Fruit fly (Drosophila melanogaster) whole organism, embryonic: ENCODE measurements around the gene Vdup1.
A peak's percentile ranks its signal among the peaks of the same experiment; 100 is the strongest.

Source experiments
- Adf1 ChIP-seq: fragments of 200-800 bp; sonication (Bioruptor generic); IDR thresholded peaks from 2 replicates; pipeline ENCODE4 v1.3.6; 2022; ENCODE audit warnings: missing biosample characterization, missing genetic modification characterization
- CG10147 ChIP-seq: fragments of 200-800 bp; sonication (Bioruptor generic); optimal IDR thresholded peaks from 2 replicates; lab custom pipeline; 2019; ENCODE audit warnings: missing biosample characterization, mild to moderate bottlenecking, missing genetic modification characterization, moderate library complexity
- CG11456 ChIP-seq: fragments of 200-800 bp; sonication (Bioruptor generic); IDR thresholded peaks from 3 replicates; pipeline ENCODE4 v1.3.6; 2022; ENCODE audit warnings: missing biosample characterization, missing genetic modification characterization
- CG14667 ChIP-seq: fragments of 200-800 bp; sonication (Bioruptor generic); IDR thresholded peaks from 2 replicates; pipeline ENCODE4 v1.3.6; 2022; ENCODE audit warnings: missing biosample characterization, missing genetic modification characterization
- CG1647 ChIP-seq: fragments of 200-800 bp; sonication (Bioruptor generic); optimal IDR thresholded peaks from 3 replicates; lab custom pipeline; 2016; ENCODE audit warnings: missing biosample characterization, missing genetic modification characterization
- CG16779 ChIP-seq: fragments of 200-800 bp; sonication (Bioruptor generic); IDR thresholded peaks from 2 replicates; pipeline ENCODE4 v1.3.6; 2022; ENCODE audit warnings: missing biosample characterization, missing genetic modification characterization
- CG17186 ChIP-seq: fragments of 200-800 bp; sonication (Bioruptor generic); optimal IDR thresholded peaks from 3 replicates; lab custom pipeline; 2017; ENCODE audit warnings: missing biosample characterization, missing genetic modification reagents, missing genetic modification characterization
- CG18599 ChIP-seq: fragments of 200-800 bp; sonication (Bioruptor generic); optimal IDR thresholded peaks from 3 replicates; lab custom pipeline; 2017; ENCODE audit warnings: missing biosample characterization, missing genetic modification characterization, mild to moderate bottlenecking, moderate library complexity, missing genetic modification reagents
- CG2129 ChIP-seq: fragments of 200-800 bp; sonication (Bioruptor generic); IDR thresholded peaks from 2 replicates; pipeline ENCODE4 v1.3.6; 2022; ENCODE audit warnings: missing biosample characterization, missing genetic modification characterization; ENCODE audit not compliant: partially characterized antibody
- CG31388 ChIP-seq: fragments of 200-800 bp; sonication (Bioruptor generic); optimal IDR thresholded peaks from 2 replicates; lab custom pipeline; 2016; ENCODE audit warnings: missing biosample characterization, missing genetic modification characterization
- CG3407 ChIP-seq: fragments of 200-800 bp; sonication (Bioruptor generic); optimal IDR thresholded peaks from 2 replicates; lab custom pipeline; 2018; ENCODE audit warnings: missing biosample characterization, mild to moderate bottlenecking, missing genetic modification characterization
- CG4820 ChIP-seq: fragments of 200-800 bp; sonication (Bioruptor generic); optimal IDR thresholded peaks from 3 replicates; lab custom pipeline; 2016; ENCODE audit warnings: missing biosample characterization, missing genetic modification characterization
- CG5245 ChIP-seq: fragments of 200-800 bp; sonication (Bioruptor generic); optimal IDR thresholded peaks from 3 replicates; lab custom pipeline; 2016; ENCODE audit warnings: missing biosample characterization, missing genetic modification characterization
- CG6765 ChIP-seq: fragments of 200-800 bp; sonication (Bioruptor generic); optimal IDR thresholded peaks from 3 replicates; lab custom pipeline; 2017; ENCODE audit warnings: missing biosample characterization, mild to moderate bottlenecking, missing genetic modification characterization
- CG7963 ChIP-seq: fragments of 200-800 bp; sonication (Bioruptor generic); IDR thresholded peaks from 3 replicates; pipeline ENCODE4 v1.3.6; 2022; ENCODE audit warnings: missing biosample characterization, missing genetic modification characterization; ENCODE audit not compliant: partially characterized antibody
- CG9932 ChIP-seq: fragments of 200-800 bp; sonication (Bioruptor generic); IDR thresholded peaks from 2 replicates; pipeline ENCODE4 v1.3.6; 2022; ENCODE audit warnings: missing biosample characterization, missing genetic modification characterization
- Chrac-16 ChIP-seq: fragments of 200-800 bp; sonication (Bioruptor generic); optimal IDR thresholded peaks from 3 replicates; lab custom pipeline; 2016; ENCODE audit warnings: missing biosample characterization, missing genetic modification characterization
- Doc2 ChIP-seq: fragments of 200-800 bp; sonication (Bioruptor generic); IDR thresholded peaks from 2 replicates; pipeline ENCODE4 v1.3.6; 2022; ENCODE audit warnings: missing biosample characterization, missing genetic modification characterization
- Ets97D ChIP-seq: fragments of 200-800 bp; sonication (Bioruptor generic); optimal IDR thresholded peaks from 3 replicates; lab custom pipeline; 2016; ENCODE audit warnings: missing biosample characterization, missing genetic modification characterization
- H2.0 ChIP-seq: fragments of 200-800 bp; sonication (Bioruptor generic); IDR thresholded peaks from 2 replicates; pipeline ENCODE4 v1.3.6; 2022; ENCODE audit warnings: missing biosample characterization, missing genetic modification characterization
- Hr78 ChIP-seq, 2 experiments: fragments of 200-800 bp in 1 of 2; fragments of >200 bp in 1 of 2; sonication (Bioruptor generic) in 1 of 2; optimal IDR thresholded peaks; 2 replicates each; lab custom pipeline; 2017 to 2019; ENCODE audit warnings: missing biosample characterization in 2 of 2, missing genetic modification characterization in 2 of 2, mild to moderate bottlenecking in 1 of 2, moderate library complexity in 1 of 2
- NK7.1 ChIP-seq: fragments of 200-800 bp; sonication (Bioruptor generic); optimal IDR thresholded peaks from 3 replicates; lab custom pipeline; 2016; ENCODE audit warnings: missing biosample characterization, missing genetic modification characterization
- Neu2 ChIP-seq: fragments of 200-800 bp; sonication (Bioruptor generic); optimal IDR thresholded peaks from 3 replicates; lab custom pipeline; 2016; ENCODE audit warnings: missing biosample characterization, missing genetic modification characterization, borderline replicate concordance
- Opbp ChIP-seq: fragments of 200-800 bp; sonication (Bioruptor generic); IDR thresholded peaks from 3 replicates; pipeline ENCODE4 v1.3.6; 2022; ENCODE audit warnings: missing biosample characterization, missing genetic modification characterization; ENCODE audit not compliant: partially characterized antibody
- Scr ChIP-seq: fragments of 200-800 bp; sonication (Bioruptor generic); IDR thresholded peaks from 2 replicates; pipeline ENCODE4 v1.3.6; 2022; ENCODE audit warnings: missing biosample characterization, missing genetic modification characterization; ENCODE audit not compliant: partially characterized antibody
- Ssrp ChIP-seq: fragments of 200-800 bp; sonication (Bioruptor generic); optimal IDR thresholded peaks from 2 replicates; lab custom pipeline; 2018; ENCODE audit warnings: missing biosample characterization, mild to moderate bottlenecking, missing genetic modification characterization, moderate library complexity
- Trl ChIP-seq, 3 experiments: fragments of >200 bp in 2 of 3; fragments of 200-800 bp in 1 of 3; sonication (Bioruptor generic) in 1 of 3; optimal IDR thresholded peaks; 2 replicates in 1 of 3; 3 replicates in 2 of 3; lab custom pipeline; 2016 to 2017; ENCODE audit warnings: missing biosample characterization in 1 of 3, missing genetic modification characterization in 1 of 3
- ash1 ChIP-seq: fragments of 200-800 bp; sonication (Bioruptor generic); optimal IDR thresholded peaks from 2 replicates; lab custom pipeline; 2018; ENCODE audit warnings: missing biosample characterization, mild to moderate bottlenecking, missing genetic modification characterization
- bbx ChIP-seq: fragments of 200-800 bp; sonication (Bioruptor generic); IDR thresholded peaks from 2 replicates; pipeline ENCODE4 v1.3.6; 2022; ENCODE audit warnings: missing biosample characterization, missing genetic modification characterization; ENCODE audit not compliant: partially characterized antibody
- br ChIP-seq: fragments of >200 bp; optimal IDR thresholded peaks from 2 replicates; lab custom pipeline; 2017
- cg ChIP-seq: fragments of 200-800 bp; sonication (Bioruptor generic); optimal IDR thresholded peaks from 3 replicates; lab custom pipeline; 2019; ENCODE audit warnings: missing biosample characterization, mild to moderate bottlenecking, missing genetic modification characterization, moderate library complexity
- chif ChIP-seq, 2 experiments: fragments of 200-800 bp; sonication (Bioruptor generic); optimal IDR thresholded peaks; 3 replicates each; lab custom pipeline; 2016; ENCODE audit warnings: missing biosample characterization in 2 of 2, missing genetic modification characterization in 2 of 2
- chm ChIP-seq: fragments of 200-800 bp; sonication (Bioruptor generic); IDR thresholded peaks from 2 replicates; pipeline ENCODE4 v1.3.6; 2022; ENCODE audit warnings: missing biosample characterization, missing genetic modification characterization
- ftz-f1 ChIP-seq: fragments of 200-800 bp; sonication (Bioruptor generic); optimal IDR thresholded peaks from 2 replicates; lab custom pipeline; 2016; ENCODE audit warnings: missing biosample characterization, missing genetic modification characterization
- gro ChIP-seq: fragments of 200-800 bp; sonication (Bioruptor generic); optimal IDR thresholded peaks from 2 replicates; lab custom pipeline; 2016; ENCODE audit warnings: missing biosample characterization, missing genetic modification characterization
- her ChIP-seq: fragments of 200-800 bp; sonication (Bioruptor generic); optimal IDR thresholded peaks from 2 replicates; lab custom pipeline; 2016; ENCODE audit warnings: missing biosample characterization, missing genetic modification characterization
- jigr1 ChIP-seq: fragments of 200-800 bp; sonication (Bioruptor generic); IDR thresholded peaks from 3 replicates; pipeline ENCODE4 v1.3.6; 2022; ENCODE audit warnings: missing biosample characterization, missing genetic modification characterization
- kay ChIP-seq: fragments of 200-800 bp; sonication (Bioruptor generic); optimal IDR thresholded peaks from 2 replicates; lab custom pipeline; 2016; ENCODE audit warnings: missing biosample characterization, missing genetic modification characterization
- otp ChIP-seq: fragments of 200-800 bp; sonication (Bioruptor generic); IDR thresholded peaks from 3 replicates; pipeline ENCODE4, ENCODE4 v1.3.6; 2022; ENCODE audit warnings: missing biosample characterization, missing genetic modification characterization
- peb ChIP-seq: fragments of 200-800 bp; sonication (Bioruptor generic); IDR thresholded peaks from 2 replicates; pipeline ENCODE4 v1.3.6; 2022; ENCODE audit warnings: missing biosample characterization, missing genetic modification characterization
- pita ChIP-seq: fragments of 200-800 bp; sonication (Bioruptor generic); optimal IDR thresholded peaks from 2 replicates; lab custom pipeline; 2017; ENCODE audit warnings: missing biosample characterization, mild to moderate bottlenecking, missing genetic modification characterization
- pum ChIP-seq: fragments of 200-800 bp; sonication (Bioruptor generic); optimal IDR thresholded peaks from 2 replicates; lab custom pipeline; 2016; ENCODE audit warnings: missing biosample characterization, missing genetic modification characterization
- sob ChIP-seq: fragments of 200-800 bp; sonication (Bioruptor generic); IDR thresholded peaks from 2 replicates; pipeline ENCODE4 v1.3.6; 2022; ENCODE audit warnings: missing biosample characterization, missing genetic modification characterization
- ssp ChIP-seq: fragments of 200-800 bp; sonication (Bioruptor generic); IDR thresholded peaks from 2 replicates; pipeline ENCODE4 v1.3.6; 2022; ENCODE audit warnings: missing biosample characterization, missing genetic modification characterization
- toy ChIP-seq: fragments of 200-800 bp; sonication (Bioruptor generic); IDR thresholded peaks from 2 replicates; pipeline ENCODE4 v1.3.6; 2022; ENCODE audit warnings: missing biosample characterization, missing genetic modification characterization
- unc-4 ChIP-seq: fragments of 200-800 bp; sonication (Bioruptor generic); IDR thresholded peaks from 2 replicates; pipeline ENCODE4 v1.3.6; 2022; ENCODE audit warnings: missing biosample characterization, missing genetic modification characterization; ENCODE audit not compliant: partially characterized antibody
- usp ChIP-seq: fragments of >200 bp; optimal IDR thresholded peaks from 2 replicates; lab custom pipeline; 2017; ENCODE audit warnings: missing biosample characterization, missing genetic modification characterization
- wdn ChIP-seq: fragments of 200-800 bp; sonication (Bioruptor generic); IDR thresholded peaks from 2 replicates; pipeline ENCODE4 v1.3.6; 2022; ENCODE audit warnings: missing biosample characterization, missing genetic modification characterization
- wor ChIP-seq: fragments of 200-800 bp; sonication (Bioruptor generic); IDR thresholded peaks from 2 replicates; pipeline ENCODE4 v1.3.6; 2022; ENCODE audit warnings: missing biosample characterization, missing genetic modification characterization
- yki ChIP-seq: fragments of >200 bp; optimal IDR thresholded peaks from 3 replicates; lab custom pipeline; 2018

Gene Vdup1

dm6 chr3L:128295-129117 lies 50.3 kb downstream of the Vdup1 start (continued):
- TF ChIP-seq CG16779 (GFP tag; lab: Robert Waterston, UW), result no peak
- TF ChIP-seq NK7.1 (GFP tag; lab: Kevin White, UChicago), result no peak
- TF ChIP-seq usp (GFP tag; lab: Kevin White, UChicago), result no peak
- no peak for TF ChIP-seq CG9932 (GFP tag; lab: Robert Waterston, UW)
- TF ChIP-seq chif (GFP tag; optimal IDR thresholded peaks at IDR 0.05; lab: Kevin White, UChicago), result no peak
- peak; percentile 33; the same call in 1 of the 2 replicates for TF ChIP-seq Adf1
- peak; percentile 13 for TF ChIP-seq her (GFP tag; lab: Kevin White, UChicago)
- TF ChIP-seq wor (GFP tag; lab: Robert Waterston, UW), result no peak
- no peak for TF ChIP-seq kay (GFP tag; lab: Kevin White, UChicago)
- no peak for TF ChIP-seq otp (GFP tag; lab: Robert Waterston, UW)
- TF ChIP-seq H2.0 (GFP tag; lab: Robert Waterston, UW), result no peak
- TF ChIP-seq CG31388 (GFP tag; lab: Kevin White, UChicago), result no peak
- TF ChIP-seq yki, result no peak
- TF ChIP-seq CG5245 (GFP tag; lab: Kevin White, UChicago), result no peak
- no peak for TF ChIP-seq CG2129
- no peak for TF ChIP-seq CG3407 (GFP tag; lab: Kevin White, UChicago)
- TF ChIP-seq ftz-f1 (GFP tag; lab: Kevin White, UChicago), result peak; percentile 66
- no peak for TF ChIP-seq gro
- peak; percentile 40 for TF ChIP-seq Ets97D (GFP tag; lab: Kevin White, UChicago)
- no peak for TF ChIP-seq CG18599 (GFP tag; lab: Kevin White, UChicago)
- TF ChIP-seq CG6765, result no peak
- no peak for TF ChIP-seq CG11456 (GFP tag; lab: Robert Waterston, UW)
- no peak for TF ChIP-seq jigr1 (GFP tag; lab: Robert Waterston, UW)
- TF ChIP-seq peb (GFP tag; lab: Robert Waterston, UW), result no peak
- TF ChIP-seq Trl (optimal IDR thresholded peaks at IDR 0.05; lab: Kevin White, UChicago), result peak; percentile 62 to 74
- TF ChIP-seq Trl (GFP tag; optimal IDR thresholded peaks at IDR 0.05; lab: Kevin White, UChicago), result no peak
- TF ChIP-seq Scr (GFP tag; lab: Robert Waterston, UW), result no peak
- TF ChIP-seq CG17186, result no peak
- no peak for TF ChIP-seq wdn (GFP tag; lab: Robert Waterston, UW)
- TF ChIP-seq Hr78 (GFP tag; optimal IDR thresholded peaks at IDR 0.05; lab: Kevin White, UChicago), result no peak
- TF ChIP-seq chm (GFP tag; lab: Robert Waterston, UW), result 0 out of 2 replicates have a peak, but pooled peaks have one; percentile 36
- no peak for TF ChIP-seq CG14667 (GFP tag; lab: Robert Waterston, UW)
- TF ChIP-seq toy (GFP tag; lab: Robert Waterston, UW), result no peak
- TF ChIP-seq br (lab: Kevin White, UChicago), result no peak
- no peak for TF ChIP-seq Opbp (GFP tag; lab: Robert Waterston, UW)
- TF ChIP-seq Doc2 (GFP tag; lab: Robert Waterston, UW), result no peak
- no peak for TF ChIP-seq pita (GFP tag; lab: Kevin White, UChicago)
- no peak for TF ChIP-seq unc-4
- TF ChIP-seq CG4820 (GFP tag; lab: Kevin White, UChicago), result no peak
- TF ChIP-seq cg, result peak; percentile 73
- peak; percentile 4 for TF ChIP-seq CG10147 (GFP tag; lab: Kevin White, UChicago)
- no peak for TF ChIP-seq Neu2 (GFP tag; lab: Kevin White, UChicago)
- TF ChIP-seq Chrac-16 (GFP tag; lab: Kevin White, UChicago), result no peak
- TF ChIP-seq CG1647 (GFP tag; lab: Kevin White, UChicago), result no peak
- no peak for TF ChIP-seq CG7963 (GFP tag; lab: Robert Waterston, UW)
- TF ChIP-seq Ssrp (tag; lab: Kevin White, UChicago), result peak; percentile 17
- no peak for TF ChIP-seq ash1 (GFP tag; lab: Kevin White, UChicago)
- TF ChIP-seq ssp (GFP tag; lab: Robert Waterston, UW), result no peak
- no peak for TF ChIP-seq sob (GFP tag; lab: Robert Waterston, UW)
- no peak for TF ChIP-seq pum (GFP tag; lab: Kevin White, UChicago)
- peak; percentile 36; the same call in 1 of the 2 replicates for TF ChIP-seq bbx (GFP tag; lab: Robert Waterston, UW)
